Worm (Caenorhabditis elegans) whole organism, L4 larva: Measurements from ENCODE around the gene F42A9.17.

ENCODE experiments used
- fos-1 ChIP-seq: fragments of 150-350 bp; optimal IDR thresholded peaks from 2 replicates; lab custom pipeline; 2014; ENCODE audit warnings: missing biosample characterization, missing genetic modification characterization
- hif-1 ChIP-seq, 2 experiments: sonication (generic microtip); optimal IDR thresholded peaks; 2 replicates each; lab custom pipeline; 2016 to 2017; ENCODE audit warnings: missing compliant biosample characterization in 2 of 2, missing genetic modification characterization in 2 of 2, missing genetic modification reagents in 2 of 2, missing genotype in 2 of 2, mild to moderate bottlenecking in 1 of 2
- lin-15B ChIP-seq: fragments of 150-350 bp; sonication (generic microtip); optimal IDR thresholded peaks from 3 replicates; lab custom pipeline; 2014; ENCODE audit warnings: missing biosample characterization, missing genetic modification characterization
- lir-3 ChIP-seq: sonication (generic microtip); optimal IDR thresholded peaks from 2 replicates; lab custom pipeline; 2016; ENCODE audit warnings: mild to moderate bottlenecking, missing genetic modification characterization, missing compliant biosample characterization

ce11 chrIV:8630243-8630642, 18.5 kb upstream of the F42A9.17 start:
- TF ChIP-seq fos-1 (tag; lab: Kevin White, UChicago) = no peak
- no peak for TF ChIP-seq lir-3
- no peak for TF ChIP-seq lin-15B (tag; lab: Kevin White, UChicago)
- TF ChIP-seq hif-1 (tag; optimal IDR thresholded peaks at IDR 0.05; lab: Kevin White, UChicago) = no peak
